Worm (Caenorhabditis elegans) whole organism, L2 larva: ENCODE results near the gene Y69E1A.4.
A peak's percentile ranks its signal among the peaks of the same experiment; 100 is the strongest.

Source experiments
- C34F6.9 ChIP-seq: fragments of 150-350 bp; optimal IDR thresholded peaks from 2 replicates; lab custom pipeline; 2014; ENCODE audit warnings: missing biosample characterization, missing genetic modification characterization
- F13H6.1 ChIP-seq: sonication (generic microtip); optimal IDR thresholded peaks from 2 replicates; lab custom pipeline; 2016; ENCODE audit warnings: missing genetic modification characterization, missing compliant biosample characterization
- Y55F3AM.14 ChIP-seq: fragments of 200-800 bp; sonication (Bioruptor generic); optimal IDR thresholded peaks from 2 replicates; lab custom pipeline; 2018; ENCODE audit warnings: mild to moderate bottlenecking, missing genetic modification characterization, missing compliant biosample characterization
- ZK546.5 ChIP-seq: sonication (generic microtip); optimal IDR thresholded peaks from 2 replicates; lab custom pipeline; 2017; ENCODE audit warnings: missing biosample characterization, missing genetic modification characterization
- alr-1 ChIP-seq: fragments of 150-350 bp; optimal IDR thresholded peaks from 2 replicates; lab custom pipeline; 2014; ENCODE audit warnings: missing biosample characterization, missing genetic modification characterization
- ama-1 ChIP-seq: fragments of 150-350 bp; optimal IDR thresholded peaks from 2 replicates; lab custom pipeline; 2018; ENCODE audit warnings: inconsistent platforms
- blmp-1 ChIP-seq: sonication (generic microtip); optimal IDR thresholded peaks from 2 replicates; lab custom pipeline; 2017; ENCODE audit warnings: missing genetic modification characterization, mild to moderate bottlenecking, missing compliant biosample characterization, antibody characterized with exemption, moderate library complexity; ENCODE audit not compliant: insufficient read depth
- ceh-16 ChIP-seq: fragments of 150-350 bp; optimal IDR thresholded peaks from 2 replicates; lab custom pipeline; 2014; ENCODE audit warnings: missing biosample characterization, missing genetic modification characterization
- ceh-82 ChIP-seq: fragments of 150-350 bp; optimal IDR thresholded peaks from 2 replicates; lab custom pipeline; 2014; ENCODE audit warnings: missing biosample characterization, missing genetic modification characterization
- crh-2 ChIP-seq: sonication (generic microtip); optimal IDR thresholded peaks from 2 replicates; lab custom pipeline; 2017; ENCODE audit warnings: missing biosample characterization, missing genetic modification characterization
- dmd-4 ChIP-seq: sonication (generic microtip); optimal IDR thresholded peaks from 2 replicates; lab custom pipeline; 2017; ENCODE audit warnings: missing biosample characterization, missing genetic modification characterization
- egl-27 ChIP-seq: sonication (generic microtip); optimal IDR thresholded peaks from 3 replicates; lab custom pipeline; 2017; ENCODE audit warnings: missing biosample characterization, missing genetic modification reagents, missing genetic modification characterization
- elt-1 ChIP-seq: fragments of 150-350 bp; optimal IDR thresholded peaks from 2 replicates; lab custom pipeline; 2014; ENCODE audit warnings: missing biosample characterization, missing genetic modification characterization
- fos-1 ChIP-seq: fragments of 150-350 bp; optimal IDR thresholded peaks from 2 replicates; lab custom pipeline; 2014; ENCODE audit warnings: missing biosample characterization, missing genetic modification characterization
- gmeb-1 ChIP-seq: fragments of 150-350 bp; optimal IDR thresholded peaks from 2 replicates; lab custom pipeline; 2014; ENCODE audit warnings: missing biosample characterization, missing genetic modification characterization
- lsy-2 ChIP-seq, 2 experiments: fragments of 150-350 bp in 1 of 2; sonication (generic microtip) in 1 of 2; optimal IDR thresholded peaks; 2 replicates each; lab custom pipeline; 2014 to 2017; ENCODE audit warnings: missing biosample characterization in 2 of 2, missing genetic modification characterization in 2 of 2
- mbf-1 ChIP-seq: sonication (generic microtip); optimal IDR thresholded peaks from 2 replicates; lab custom pipeline; 2017; ENCODE audit warnings: missing biosample characterization, missing genetic modification characterization
- mdl-1 ChIP-seq, 2 experiments: fragments of 150-350 bp in 1 of 2; sonication (generic microtip) in 1 of 2; optimal IDR thresholded peaks; 2 replicates each; lab custom pipeline; 2017; ENCODE audit warnings: missing biosample characterization in 2 of 2, missing genetic modification characterization in 2 of 2
- nhr-10 ChIP-seq: sonication (generic microtip); optimal IDR thresholded peaks from 2 replicates; lab custom pipeline; 2017; ENCODE audit warnings: missing biosample characterization, missing genetic modification characterization
- nhr-11 ChIP-seq: fragments of 150-350 bp; optimal IDR thresholded peaks from 2 replicates; lab custom pipeline; 2014; ENCODE audit warnings: missing biosample characterization, missing genetic modification characterization
- nhr-129 ChIP-seq: fragments of 150-350 bp; optimal IDR thresholded peaks from 2 replicates; lab custom pipeline; 2014; ENCODE audit warnings: missing biosample characterization, missing genetic modification characterization
- nhr-21 ChIP-seq: fragments of 150-350 bp; optimal IDR thresholded peaks from 2 replicates; lab custom pipeline; 2014; ENCODE audit warnings: missing biosample characterization, missing genetic modification characterization
- nhr-25 ChIP-seq: fragments of 150-350 bp; sonication (generic microtip); optimal IDR thresholded peaks from 3 replicates; lab custom pipeline; 2014; ENCODE audit warnings: missing biosample characterization, missing genetic modification characterization
- nhr-6 ChIP-seq: fragments of 150-350 bp; optimal IDR thresholded peaks from 2 replicates; lab custom pipeline; 2014; ENCODE audit warnings: missing biosample characterization, missing genetic modification characterization
- nhr-77 ChIP-seq: fragments of 150-350 bp; optimal IDR thresholded peaks from 2 replicates; lab custom pipeline; 2014; ENCODE audit warnings: missing biosample characterization, missing genetic modification characterization
- sem-4 ChIP-seq: fragments of 150-350 bp; optimal IDR thresholded peaks from 2 replicates; lab custom pipeline; 2014; ENCODE audit warnings: missing biosample characterization, missing genetic modification reagents, missing genetic modification characterization
- sma-3 ChIP-seq: sonication (generic microtip); optimal IDR thresholded peaks from 2 replicates; lab custom pipeline; 2016; ENCODE audit warnings: missing genetic modification reagents, missing genetic modification characterization, missing compliant biosample characterization
- sma-9 ChIP-seq, 2 experiments: fragments of 150-350 bp in 1 of 2; sonication (generic microtip) in 1 of 2; optimal IDR thresholded peaks; 2 replicates each; lab custom pipeline; 2014 to 2016; ENCODE audit warnings: missing genetic modification characterization in 2 of 2, mild to moderate bottlenecking in 1 of 2, missing biosample characterization in 1 of 2, missing compliant biosample characterization in 1 of 2, missing genetic modification reagents in 1 of 2, moderate library complexity in 1 of 2
- snpc-4 ChIP-seq: fragments of 150-350 bp; optimal IDR thresholded peaks from 2 replicates; lab custom pipeline; 2014; ENCODE audit warnings: missing biosample characterization, missing genetic modification characterization
- unc-55 ChIP-seq: fragments of 150-350 bp; sonication (generic microtip); optimal IDR thresholded peaks from 3 replicates; lab custom pipeline; 2014; ENCODE audit warnings: missing biosample characterization, missing genetic modification reagents, missing genetic modification characterization
- zag-1 ChIP-seq: fragments of 150-350 bp; optimal IDR thresholded peaks from 2 replicates; lab custom pipeline; 2014; ENCODE audit warnings: missing biosample characterization, missing genetic modification characterization
- ztf-1 ChIP-seq: fragments of 200-800 bp; sonication (Bioruptor generic); conservative IDR thresholded peaks from 2 replicates; pipeline ENCODE4 v1.3.6; 2022; ENCODE audit warnings: missing genetic modification characterization, missing compliant biosample characterization
- ztf-11 ChIP-seq: sonication (generic microtip); optimal IDR thresholded peaks from 2 replicates; lab custom pipeline; 2017; ENCODE audit warnings: missing biosample characterization, missing genetic modification characterization
- ztf-4 ChIP-seq: fragments of 150-350 bp; optimal IDR thresholded peaks from 2 replicates; lab custom pipeline; 2014; ENCODE audit warnings: missing biosample characterization, missing genetic modification characterization

Gene Y69E1A.4

DNA sequence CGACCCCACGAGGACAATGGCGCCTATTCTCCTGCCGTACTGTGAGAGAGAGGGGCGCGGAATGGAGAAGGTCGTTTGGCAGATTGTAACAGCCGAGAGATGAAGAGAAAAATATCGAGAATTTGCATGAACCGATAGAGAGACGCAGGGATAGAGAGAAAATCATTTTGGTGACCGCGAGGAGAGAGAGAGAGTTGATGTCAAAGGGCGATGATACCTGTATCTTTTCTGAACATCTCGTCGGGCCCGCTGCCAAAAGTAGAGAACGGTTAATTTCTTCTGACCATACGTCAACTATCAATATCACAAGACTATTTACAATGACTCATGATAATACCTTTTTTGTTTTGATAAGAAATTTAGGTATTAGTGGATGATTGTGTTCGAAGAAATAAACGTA, 20.9 kb downstream of the Y69E1A.4 start:
- TF ChIP-seq nhr-6 (peak; percentile 59), ztf-4 (tag; lab: Kevin White, UChicago) (no peak), nhr-11 (tag; lab: Kevin White, UChicago) (no peak), nhr-25 (peak; percentile 87), mbf-1 (tag; lab: Kevin White, UChicago) (no peak), crh-2 (tag; lab: Kevin White, UChicago) (peak; percentile 48), sma-9 (GFP tag; optimal IDR thresholded peaks at IDR 0.05; lab: Kevin White, UChicago) (peak; percentile 88), sma-9 (tag; optimal IDR thresholded peaks at IDR 0.05; lab: Kevin White, UChicago) (no peak), nhr-129 (peak; percentile 50), unc-55 (GFP tag; lab: Kevin White, UChicago) (no peak), nhr-21 (tag; lab: Kevin White, UChicago) (peak; percentile 75), nhr-10 (no peak), F13H6.1 (tag; lab: Kevin White, UChicago) (peak; percentile 21), egl-27 (tag; lab: Kevin White, UChicago) (peak; percentile 46), blmp-1 (peak; percentile 85), Y55F3AM.14 (peak; percentile 35), lsy-2 (tag; optimal IDR thresholded peaks at IDR 0.05; lab: Kevin White, UChicago) (peak in 1 of 2 experiments; percentile 50), gmeb-1 (tag; lab: Kevin White, UChicago) (peak; percentile 33), sma-3 (GFP tag; lab: Kevin White, UChicago) (peak; percentile 91), fos-1 (tag; lab: Kevin White, UChicago) (peak; percentile 54), mdl-1 (tag; optimal IDR thresholded peaks at IDR 0.05; lab: Kevin White, UChicago) (peak in 1 of 2 experiments; percentile 14)

- TF ChIP-seq nhr-25, result peak; percentile 85
- TF ChIP-seq nhr-77 (tag; lab: Kevin White, UChicago), result no peak
- no peak for TF ChIP-seq unc-55 (GFP tag; lab: Kevin White, UChicago)
- TF ChIP-seq mbf-1 (tag; lab: Kevin White, UChicago), result no peak
These were observed 23.6 kb downstream of the Y69E1A.4 start for ce11 chrIV:10978641-10979040.

- peak; percentile 66 for TF ChIP-seq nhr-129
- no peak for TF ChIP-seq ztf-1 (GFP tag; lab: Robert Waterston, UW)
- peak; percentile 13 for TF ChIP-seq unc-55 (GFP tag; lab: Kevin White, UChicago)
- peak; percentile 75 for TF ChIP-seq F13H6.1 (tag; lab: Kevin White, UChicago)
- peak; percentile 49 for TF ChIP-seq C34F6.9 (tag; lab: Kevin White, UChicago)
- peak in 1 of 2 experiments; percentile 59 for TF ChIP-seq lsy-2 (tag; optimal IDR thresholded peaks at IDR 0.05; lab: Kevin White, UChicago)
- TF ChIP-seq ceh-16 (tag; lab: Kevin White, UChicago), result no peak
- no peak for TF ChIP-seq zag-1
- TF ChIP-seq sem-4 (tag; lab: Kevin White, UChicago), result no peak
- peak; percentile 16 for TF ChIP-seq sma-9 (GFP tag; optimal IDR thresholded peaks at IDR 0.05; lab: Kevin White, UChicago)
- TF ChIP-seq sma-9 (tag; optimal IDR thresholded peaks at IDR 0.05; lab: Kevin White, UChicago), result no peak
- TF ChIP-seq elt-1 (tag; lab: Kevin White, UChicago), result no peak
- TF ChIP-seq alr-1 (tag; lab: Kevin White, UChicago), result no peak
- no peak for TF ChIP-seq ceh-82 (tag; lab: Kevin White, UChicago)
These were observed 24.6 kb downstream of the Y69E1A.4 start for ce11 chrIV:10979689-10980088.

DNA sequence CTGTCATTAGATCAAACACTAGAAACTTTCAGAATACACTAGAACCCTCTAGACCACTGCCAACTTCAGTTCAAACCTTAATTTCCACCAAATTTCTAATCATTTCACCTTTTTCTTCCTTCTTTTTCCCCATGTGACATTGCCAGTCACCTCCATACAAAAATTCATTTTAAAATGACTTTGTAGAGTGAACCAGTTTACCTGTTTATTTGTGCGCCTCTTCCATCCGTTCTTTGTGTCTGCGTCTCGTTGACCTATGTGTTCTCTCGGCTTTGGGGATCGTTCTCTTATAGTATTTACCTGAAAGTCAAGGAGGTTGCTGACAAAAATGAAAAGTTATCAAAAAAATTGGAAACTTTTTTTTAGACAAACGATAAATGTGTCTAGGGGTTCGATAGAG, 25.6 kb downstream of the Y69E1A.4 start:
- TF ChIP-seq nhr-25, result peak; percentile 24
- no peak for TF ChIP-seq sma-9 (GFP tag; optimal IDR thresholded peaks at IDR 0.05; lab: Kevin White, UChicago)
- TF ChIP-seq sma-9 (tag; optimal IDR thresholded peaks at IDR 0.05; lab: Kevin White, UChicago), result no peak
- TF ChIP-seq, all 48 proteins: peak for 1

DNA sequence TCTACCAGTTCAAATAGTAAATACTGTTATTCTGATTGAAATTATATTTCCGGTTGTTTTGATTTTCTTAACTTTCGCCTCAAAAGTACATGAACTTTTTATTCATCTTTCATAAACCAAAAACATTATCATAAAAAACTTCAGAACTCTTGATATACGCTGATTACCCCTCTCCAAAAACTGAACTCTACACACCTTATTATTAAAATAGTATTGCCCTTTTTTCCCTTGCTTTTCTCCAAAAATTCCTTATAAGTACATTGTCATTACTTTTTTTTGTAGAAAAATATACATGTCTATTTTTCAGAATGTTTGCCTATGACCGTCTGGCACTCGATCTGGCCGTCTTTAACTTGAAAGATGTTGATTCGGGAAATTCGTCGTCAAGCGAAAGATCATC, 26.7 kb downstream of the Y69E1A.4 start, which contains the start of gene Y43E12A.2:
Gene Y43E12A.2 (plus strand): TSS at position 301 of the 400 bp plus-strand sequence.
- TF ChIP-seq nhr-11 (tag; lab: Kevin White, UChicago), result no peak
- no peak for TF ChIP-seq snpc-4 (tag; lab: Kevin White, UChicago)
- TF ChIP-seq lsy-2 (tag; optimal IDR thresholded peaks at IDR 0.05; lab: Kevin White, UChicago), result no peak
- no peak for TF ChIP-seq elt-1 (tag; lab: Kevin White, UChicago)
- no peak for TF ChIP-seq C34F6.9 (tag; lab: Kevin White, UChicago)
- no peak for TF ChIP-seq fos-1 (tag; lab: Kevin White, UChicago)
- TF ChIP-seq nhr-129, result no peak
- no peak for TF ChIP-seq sem-4 (tag; lab: Kevin White, UChicago)
- no peak for TF ChIP-seq ceh-82 (tag; lab: Kevin White, UChicago)
- no peak for TF ChIP-seq ZK546.5 (tag; lab: Kevin White, UChicago)
- TF ChIP-seq unc-55 (GFP tag; lab: Kevin White, UChicago), result no peak
- TF ChIP-seq Y55F3AM.14, result no peak
- TF ChIP-seq ztf-11, result no peak
- TF ChIP-seq ztf-4 (tag; lab: Kevin White, UChicago), result no peak
- no peak for TF ChIP-seq dmd-4 (tag; lab: Kevin White, UChicago)
- no peak for TF ChIP-seq ama-1 (lab: Kevin White, UChicago)
